Fruit fly (Drosophila melanogaster) whole organism, embryonic: Measurements from ENCODE around the gene sea.

Experiments
- CG2875 ChIP-seq: fragments of 200-800 bp; sonication (Bioruptor generic); optimal IDR thresholded peaks from 2 replicates; lab custom pipeline; 2017; ENCODE audit warnings: missing biosample characterization, mild to moderate bottlenecking, missing genetic modification characterization, missing genetic modification reagents
- CG31388 ChIP-seq: fragments of 200-800 bp; sonication (Bioruptor generic); optimal IDR thresholded peaks from 2 replicates; lab custom pipeline; 2016; ENCODE audit warnings: missing biosample characterization, missing genetic modification characterization
- CG33213 ChIP-seq: fragments of 200-800 bp; sonication (Bioruptor generic); optimal IDR thresholded peaks from 3 replicates; lab custom pipeline; 2016; ENCODE audit warnings: missing biosample characterization, missing genetic modification characterization
- CG34376 ChIP-seq: fragments of 200-800 bp; sonication (Bioruptor generic); optimal IDR thresholded peaks from 2 replicates; lab custom pipeline; 2018; ENCODE audit warnings: missing biosample characterization, mild to moderate bottlenecking, missing genetic modification characterization
- D ChIP-seq, 2 experiments: fragments of 200-800 bp in 1 of 2; fragments of >200 bp in 1 of 2; sonication (Bioruptor generic) in 1 of 2; optimal IDR thresholded peaks; 2 replicates in 1 of 2; 3 replicates in 1 of 2; lab custom pipeline; 2017; ENCODE audit warnings: mild to moderate bottlenecking in 1 of 2, missing biosample characterization in 1 of 2, missing genetic modification characterization in 1 of 2, missing genetic modification reagents in 1 of 2
- D19A ChIP-seq: fragments of 200-800 bp; optimal IDR thresholded peaks from 3 replicates; lab custom pipeline; 2019; ENCODE audit warnings: missing biosample characterization, mild to moderate bottlenecking, missing genetic modification characterization, moderate library complexity
- Ets65A ChIP-seq: fragments of 200-800 bp; sonication (Bioruptor generic); peaks from one replicate; lab custom pipeline; 2016; ENCODE audit warnings: missing biosample characterization, missing genetic modification characterization
- Ptx1 ChIP-seq: fragments of 200-800 bp; sonication (Bioruptor generic); IDR thresholded peaks from 2 replicates; pipeline ENCODE4 v1.3.6; 2022; ENCODE audit warnings: missing biosample characterization, missing genetic modification characterization
- hth ChIP-seq: fragments of >200 bp; optimal IDR thresholded peaks from 2 replicates; lab custom pipeline; 2017; ENCODE audit warnings: inconsistent platforms
- kah ChIP-seq: fragments of 200-800 bp; sonication (Bioruptor generic); optimal IDR thresholded peaks from 2 replicates; lab custom pipeline; 2018; ENCODE audit warnings: missing biosample characterization, mild to moderate bottlenecking, missing genetic modification characterization
- ttk ChIP-seq: fragments of 200-800 bp; sonication (Bioruptor generic); IDR thresholded peaks from 2 replicates; pipeline ENCODE4 v2.1.2; 2022; ENCODE audit warnings: missing biosample characterization, missing genetic modification characterization
- twi ChIP-seq: fragments of 200-800 bp; optimal IDR thresholded peaks from 2 replicates; lab custom pipeline; 2019; ENCODE audit warnings: missing biosample characterization, mild to moderate bottlenecking, missing genetic modification characterization, moderate library complexity
- vvl ChIP-seq: fragments of 200-800 bp; sonication (Bioruptor generic); IDR thresholded peaks from 2 replicates; pipeline ENCODE4 v1.3.6; 2022; ENCODE audit warnings: missing biosample characterization, missing genetic modification characterization
- wor ChIP-seq: fragments of 200-800 bp; sonication (Bioruptor generic); IDR thresholded peaks from 2 replicates; pipeline ENCODE4 v1.3.6; 2022; ENCODE audit warnings: missing biosample characterization, missing genetic modification characterization

- no peak for TF ChIP-seq kah
- TF ChIP-seq CG2875 (GFP tag; lab: Kevin White, UChicago): no peak
- no peak for TF ChIP-seq vvl
- no peak for TF ChIP-seq hth (lab: Kevin White, UChicago)
- no peak for TF ChIP-seq D19A
- TF ChIP-seq D (optimal IDR thresholded peaks at IDR 0.05; lab: Kevin White, UChicago): no peak
- TF ChIP-seq D (GFP tag; optimal IDR thresholded peaks at IDR 0.05; lab: Kevin White, UChicago): no peak
- no peak for TF ChIP-seq CG31388 (GFP tag; lab: Kevin White, UChicago)
- no peak for TF ChIP-seq wor
- no peak for TF ChIP-seq Ets65A (GFP tag; lab: Kevin White, UChicago)
- no peak for TF ChIP-seq CG34376
- no peak for TF ChIP-seq Ptx1 (GFP tag; lab: Robert Waterston, UW)
- TF ChIP-seq ttk (GFP tag; lab: Robert Waterston, UW): no peak
- TF ChIP-seq twi (tag; lab: Kevin White, UChicago): no peak
- no peak for TF ChIP-seq CG33213
Measured at dm6 chr3R:11542899-11543619, 23.8 kb downstream of the sea start, which contains the start of gene dpr4.
